Fruit fly (Drosophila melanogaster) Kc167 (cell line): ENCODE results near the gene CG16813.

Source experiments
- Myc ChIP-seq: fragments of >200 bp; optimal IDR thresholded peaks from 2 replicates; lab custom pipeline; 2017; ENCODE audit warnings: missing external identifiers
- Sin3A ChIP-seq: fragments of >200 bp; optimal IDR thresholded peaks from 2 replicates; lab custom pipeline; 2018; ENCODE audit warnings: missing external identifiers
- psq ChIP-seq: fragments of >200 bp; optimal IDR thresholded peaks from 2 replicates; lab custom pipeline; 2017; ENCODE audit warnings: missing external identifiers

- no peak for TF ChIP-seq psq
- no peak for TF ChIP-seq Myc (lab: Kevin White, UChicago)
- TF ChIP-seq Sin3A (lab: Kevin White, UChicago), result no peak
These were observed 35.4 kb upstream of the CG16813 start, which contains the start of the genes CG16974 and Edem2 for dm6 chr2L:13191894-13192293.
